Worm (Caenorhabditis elegans) whole organism, midembryonic: ENCODE results near the gene C06G3.8.

Source experiments
- T22C8.4 ChIP-seq: fragments of 200-800 bp; sonication (Bioruptor generic); IDR thresholded peaks from 2 replicates; pipeline ENCODE4 v1.3.6; 2022; ENCODE audit warnings: missing genetic modification characterization, missing compliant biosample characterization
- flt-1 ChIP-seq: fragments of 200-800 bp; sonication (Bioruptor generic); IDR thresholded peaks from 2 replicates; pipeline ENCODE4 v1.3.6; 2022; ENCODE audit warnings: missing genetic modification characterization, missing compliant biosample characterization
- ref-1 ChIP-seq: fragments of 200-800 bp; sonication (Bioruptor generic); conservative IDR thresholded peaks from 2 replicates; pipeline ENCODE4 v1.3.6; 2022; ENCODE audit warnings: missing genetic modification reagents, missing genetic modification characterization, missing compliant biosample characterization
- ztf-23 ChIP-seq: fragments of 200-800 bp; sonication (Bioruptor generic); IDR thresholded peaks from 2 replicates; pipeline ENCODE4 v1.3.6; 2022; ENCODE audit warnings: missing genetic modification reagents, missing genetic modification characterization, missing compliant biosample characterization
- ztf-29 ChIP-seq: fragments of 200-800 bp; sonication (Bioruptor generic); IDR thresholded peaks from 2 replicates; pipeline ENCODE4 v1.3.6; 2022; ENCODE audit warnings: missing genetic modification reagents, missing genetic modification characterization, missing compliant biosample characterization

ce11 chrIV:7016502-7016901 is 15.9 kb downstream of the C06G3.8 start:
- TF ChIP-seq ref-1 (GFP tag; lab: Robert Waterston, UW): no peak
- TF ChIP-seq ztf-29 (GFP tag; lab: Robert Waterston, UW): no peak
- TF ChIP-seq ztf-23 (GFP tag; lab: Robert Waterston, UW): no peak
- TF ChIP-seq T22C8.4 (GFP tag; lab: Robert Waterston, UW): no peak
- no peak for TF ChIP-seq flt-1 (GFP tag; lab: Robert Waterston, UW)
